Worm (Caenorhabditis elegans): ENCODE data around the gene F20C5.11.

- no peak for TF ChIP-seq chd-7 (tag; optimal IDR thresholded peaks at IDR 0.05)
- TF ChIP-seq K11D2.4 (GFP tag; IDR thresholded peaks at IDR 0.05), result no peak
- no peak for TF ChIP-seq pbrm-1 (GFP tag; IDR thresholded peaks at IDR 0.05)
- no peak for TF ChIP-seq ztf-26 (tag; optimal IDR thresholded peaks at IDR 0.05)
- TF ChIP-seq ets-4 (GFP tag; optimal IDR thresholded peaks at IDR 0.05), result no peak
- no peak for TF ChIP-seq F39B2.1 (GFP tag; IDR thresholded peaks at IDR 0.05)
These were observed 24.4 kb downstream of the F20C5.11 start for ce11 chrIV:8737354-8737753.
